Fruit fly (Drosophila melanogaster) whole organism, embryonic: Measurements from ENCODE around the gene ttm3.

Experiments used
- ATbp ChIP-seq: fragments of 200-800 bp; sonication (Bioruptor generic); optimal IDR thresholded peaks from 2 replicates; lab custom pipeline; 2017; ENCODE audit warnings: missing biosample characterization, mild to moderate bottlenecking, missing genetic modification characterization, missing genetic modification reagents
- C15 ChIP-seq: fragments of 200-800 bp; sonication (Bioruptor generic); IDR thresholded peaks from 3 replicates; pipeline ENCODE4 v1.3.6; 2022; ENCODE audit warnings: missing biosample characterization, missing genetic modification characterization
- CG10543 ChIP-seq: fragments of 200-800 bp; sonication (Bioruptor generic); optimal IDR thresholded peaks from 3 replicates; lab custom pipeline; 2017; ENCODE audit warnings: missing biosample characterization, mild to moderate bottlenecking, missing genetic modification characterization, moderate library complexity
- CG10654 ChIP-seq: fragments of 200-800 bp; sonication (Bioruptor generic); optimal IDR thresholded peaks from 2 replicates; lab custom pipeline; 2016; ENCODE audit warnings: missing biosample characterization, missing genetic modification characterization
- CG10979 ChIP-seq: fragments of 200-800 bp; sonication (Bioruptor generic); optimal IDR thresholded peaks from 2 replicates; lab custom pipeline; 2018; ENCODE audit warnings: missing biosample characterization, mild to moderate bottlenecking, missing genetic modification characterization, moderate library complexity
- CG11247 ChIP-seq: fragments of 200-800 bp; sonication (Bioruptor generic); IDR thresholded peaks from 2 replicates; pipeline ENCODE4 v1.3.6; 2022; ENCODE audit warnings: missing biosample characterization, missing genetic modification characterization
- CG12104 ChIP-seq: fragments of 200-800 bp; sonication (Bioruptor generic); optimal IDR thresholded peaks from 3 replicates; lab custom pipeline; 2016; ENCODE audit warnings: missing biosample characterization, missing genetic modification characterization
- CG12942 ChIP-seq: fragments of 200-800 bp; sonication (Bioruptor generic); optimal IDR thresholded peaks from 3 replicates; lab custom pipeline; 2016; ENCODE audit warnings: missing biosample characterization, missing genetic modification characterization
- CG14710 ChIP-seq: fragments of 200-800 bp; sonication (Bioruptor generic); optimal IDR thresholded peaks from 3 replicates; lab custom pipeline; 2019; ENCODE audit warnings: missing biosample characterization, mild to moderate bottlenecking, missing genetic modification characterization, moderate library complexity
- CG15696 ChIP-seq: fragments of 200-800 bp; sonication (Bioruptor generic); optimal IDR thresholded peaks from 2 replicates; lab custom pipeline; 2019; ENCODE audit warnings: missing biosample characterization, mild to moderate bottlenecking, missing genetic modification characterization, moderate library complexity
- CG17385 ChIP-seq: fragments of 200-800 bp; sonication (Bioruptor generic); optimal IDR thresholded peaks from 3 replicates; lab custom pipeline; 2018; ENCODE audit warnings: missing biosample characterization, mild to moderate bottlenecking, missing genetic modification characterization
- CG2712 ChIP-seq: fragments of 200-800 bp; optimal IDR thresholded peaks from 3 replicates; lab custom pipeline; 2019; ENCODE audit warnings: missing biosample characterization, mild to moderate bottlenecking, missing genetic modification characterization, moderate library complexity
- CG3407 ChIP-seq: fragments of 200-800 bp; sonication (Bioruptor generic); optimal IDR thresholded peaks from 2 replicates; lab custom pipeline; 2018; ENCODE audit warnings: missing biosample characterization, mild to moderate bottlenecking, missing genetic modification characterization
- CG4328 ChIP-seq: fragments of 200-800 bp; sonication (Bioruptor generic); optimal IDR thresholded peaks from 3 replicates; lab custom pipeline; 2017; ENCODE audit warnings: missing biosample characterization, missing genetic modification reagents, missing genetic modification characterization
- CG4854 ChIP-seq: fragments of 200-800 bp; sonication (Bioruptor generic); optimal IDR thresholded peaks from 2 replicates; lab custom pipeline; 2016; ENCODE audit warnings: missing biosample characterization, missing genetic modification characterization, inconsistent platforms
- CG5953 ChIP-seq: fragments of 200-800 bp; sonication (Bioruptor generic); IDR thresholded peaks from 2 replicates; pipeline ENCODE4 v1.3.6; 2022; ENCODE audit warnings: missing biosample characterization, missing genetic modification characterization
- CG6854 ChIP-seq: fragments of 200-800 bp; sonication (Bioruptor generic); optimal IDR thresholded peaks from 3 replicates; lab custom pipeline; 2017; ENCODE audit warnings: missing biosample characterization, mild to moderate bottlenecking, missing genetic modification characterization
- CG7987 ChIP-seq: fragments of 200-800 bp; sonication (Bioruptor generic); optimal IDR thresholded peaks from 2 replicates; lab custom pipeline; 2018; ENCODE audit warnings: missing biosample characterization, mild to moderate bottlenecking, missing genetic modification characterization, moderate library complexity
- CG8388 ChIP-seq: fragments of 200-800 bp; sonication (Bioruptor generic); optimal IDR thresholded peaks from 2 replicates; lab custom pipeline; 2019; ENCODE audit warnings: missing biosample characterization, mild to moderate bottlenecking, missing genetic modification characterization, moderate library complexity
- Dref ChIP-seq: fragments of 200-800 bp; sonication (Bioruptor generic); IDR thresholded peaks from 2 replicates; pipeline ENCODE4 v1.3.6; 2022; ENCODE audit warnings: missing biosample characterization, missing genetic modification characterization
- Elba2 ChIP-seq: fragments of 200-800 bp; sonication (Bioruptor generic); optimal IDR thresholded peaks from 3 replicates; lab custom pipeline; 2016; ENCODE audit warnings: missing biosample characterization, missing genetic modification characterization
- HLH4C ChIP-seq: fragments of 200-800 bp; sonication (Bioruptor generic); IDR thresholded peaks from 3 replicates; pipeline ENCODE4 v1.3.6; 2022; ENCODE audit warnings: missing biosample characterization, missing genetic modification characterization; ENCODE audit not compliant: partially characterized antibody
- Hr39 ChIP-seq: fragments of >200 bp; optimal IDR thresholded peaks from 2 replicates; lab custom pipeline; 2017
- Myb ChIP-seq: fragments of 200-800 bp; sonication (Bioruptor generic); optimal IDR thresholded peaks from 2 replicates; lab custom pipeline; 2016; ENCODE audit warnings: missing biosample characterization, missing genetic modification characterization
- NC2α ChIP-seq: fragments of 200-800 bp; sonication (Bioruptor generic); optimal IDR thresholded peaks from 2 replicates; lab custom pipeline; 2016; ENCODE audit warnings: missing biosample characterization, missing genetic modification characterization
- NFAT ChIP-seq: fragments of 200-800 bp; sonication (Bioruptor generic); IDR thresholded peaks from 2 replicates; pipeline ENCODE4 v1.3.6; 2022; ENCODE audit warnings: missing biosample characterization, missing genetic modification characterization
- Opbp ChIP-seq: fragments of 200-800 bp; sonication (Bioruptor generic); IDR thresholded peaks from 3 replicates; pipeline ENCODE4 v1.3.6; 2022; ENCODE audit warnings: missing biosample characterization, missing genetic modification characterization; ENCODE audit not compliant: partially characterized antibody
- Optix ChIP-seq: fragments of 200-800 bp; sonication (Bioruptor generic); IDR thresholded peaks from 3 replicates; pipeline ENCODE4 v1.3.6; 2022; ENCODE audit warnings: missing biosample characterization, missing genetic modification characterization
- Trl ChIP-seq, 3 experiments: fragments of >200 bp in 2 of 3; fragments of 200-800 bp in 1 of 3; sonication (Bioruptor generic) in 1 of 3; optimal IDR thresholded peaks; 2 replicates in 1 of 3; 3 replicates in 2 of 3; lab custom pipeline; 2016 to 2017; ENCODE audit warnings: missing biosample characterization in 1 of 3, missing genetic modification characterization in 1 of 3
- aop ChIP-seq: fragments of 200-800 bp; sonication (Bioruptor generic); IDR thresholded peaks from 2 replicates; pipeline ENCODE4 v1.3.6; 2022; ENCODE audit warnings: missing biosample characterization, missing genetic modification characterization
- bsh ChIP-seq, 2 experiments: fragments of 200-800 bp; sonication (Bioruptor generic); optimal IDR thresholded peaks; 2 replicates each; lab custom pipeline; 2017 to 2018; ENCODE audit warnings: mild to moderate bottlenecking in 2 of 2, missing biosample characterization in 2 of 2, missing genetic modification characterization in 2 of 2, moderate library complexity in 1 of 2
- btn ChIP-seq: fragments of 200-800 bp; sonication (Bioruptor generic); optimal IDR thresholded peaks from 2 replicates; lab custom pipeline; 2016; ENCODE audit warnings: missing biosample characterization, missing genetic modification characterization
- cad ChIP-seq: fragments of >200 bp; optimal IDR thresholded peaks from 2 replicates; lab custom pipeline; 2017; ENCODE audit warnings: missing biosample characterization, missing genetic modification characterization
- disco-r ChIP-seq: fragments of 200-800 bp; sonication (Bioruptor generic); optimal IDR thresholded peaks from 2 replicates; lab custom pipeline; 2016; ENCODE audit warnings: missing biosample characterization, missing genetic modification characterization
- dmrt99B ChIP-seq: fragments of 200-800 bp; sonication (Bioruptor generic); optimal IDR thresholded peaks from 2 replicates; lab custom pipeline; 2018; ENCODE audit warnings: missing biosample characterization, mild to moderate bottlenecking, missing genetic modification characterization, moderate library complexity
- emc ChIP-seq: fragments of 200-800 bp; sonication (Bioruptor generic); optimal IDR thresholded peaks from 2 replicates; lab custom pipeline; 2016; ENCODE audit warnings: missing biosample characterization, missing genetic modification characterization
- ftz-f1 ChIP-seq: fragments of 200-800 bp; sonication (Bioruptor generic); optimal IDR thresholded peaks from 2 replicates; lab custom pipeline; 2016; ENCODE audit warnings: missing biosample characterization, missing genetic modification characterization
- gt ChIP-seq: fragments of 200-800 bp; sonication (Bioruptor generic); IDR thresholded peaks from 2 replicates; pipeline ENCODE4 v1.3.6; 2022; ENCODE audit warnings: missing biosample characterization, missing genetic modification characterization
- lab ChIP-seq: fragments of 200-800 bp; sonication (Bioruptor generic); optimal IDR thresholded peaks from 3 replicates; lab custom pipeline; 2017; ENCODE audit warnings: missing biosample characterization, missing genetic modification characterization, mild to moderate bottlenecking, moderate library complexity, missing genetic modification reagents
- mam ChIP-seq: fragments of 200-800 bp; sonication (Bioruptor generic); optimal IDR thresholded peaks from 3 replicates; lab custom pipeline; 2016; ENCODE audit warnings: missing biosample characterization, missing genetic modification characterization
- mld ChIP-seq: fragments of 200-800 bp; sonication (Bioruptor generic); IDR thresholded peaks from 3 replicates; pipeline ENCODE4 v1.3.6; 2022; ENCODE audit warnings: missing biosample characterization, missing genetic modification characterization; ENCODE audit not compliant: partially characterized antibody
- odd ChIP-seq: fragments of 200-800 bp; sonication (Bioruptor generic); optimal IDR thresholded peaks from 2 replicates; lab custom pipeline; 2017; ENCODE audit warnings: missing biosample characterization, mild to moderate bottlenecking, missing genetic modification characterization
- pum ChIP-seq: fragments of 200-800 bp; sonication (Bioruptor generic); optimal IDR thresholded peaks from 2 replicates; lab custom pipeline; 2016; ENCODE audit warnings: missing biosample characterization, missing genetic modification characterization
- slbo ChIP-seq: fragments of 200-800 bp; sonication (Bioruptor generic); IDR thresholded peaks from 2 replicates; pipeline ENCODE4 v1.3.6; 2022; ENCODE audit warnings: missing biosample characterization, missing genetic modification characterization
- sna ChIP-seq: fragments of 200-800 bp; sonication (Bioruptor generic); IDR thresholded peaks from 2 replicates; pipeline ENCODE4 v1.3.6; 2022; ENCODE audit warnings: missing biosample characterization, missing genetic modification characterization; ENCODE audit not compliant: partially characterized antibody
- so ChIP-seq: fragments of 200-800 bp; sonication (Bioruptor generic); IDR thresholded peaks from 3 replicates; pipeline ENCODE4 v1.3.6; 2022; ENCODE audit warnings: missing biosample characterization, missing genetic modification characterization
- sr ChIP-seq: fragments of 200-800 bp; sonication (Bioruptor generic); IDR thresholded peaks from 3 replicates; pipeline ENCODE4 v1.3.6; 2022; ENCODE audit warnings: missing biosample characterization, missing genetic modification characterization
- tap ChIP-seq: fragments of 200-800 bp; optimal IDR thresholded peaks from 3 replicates; lab custom pipeline; 2019; ENCODE audit warnings: missing biosample characterization, mild to moderate bottlenecking, missing genetic modification characterization, moderate library complexity
- tna ChIP-seq: fragments of 200-800 bp; sonication (Bioruptor generic); IDR thresholded peaks from 2 replicates; pipeline ENCODE4 v1.3.6; 2022; ENCODE audit warnings: missing biosample characterization, missing genetic modification characterization; ENCODE audit not compliant: partially characterized antibody
- wor ChIP-seq: fragments of 200-800 bp; sonication (Bioruptor generic); IDR thresholded peaks from 2 replicates; pipeline ENCODE4 v1.3.6; 2022; ENCODE audit warnings: missing biosample characterization, missing genetic modification characterization
- zf30C ChIP-seq: fragments of 200-800 bp; sonication (Bioruptor generic); optimal IDR thresholded peaks from 3 replicates; lab custom pipeline; 2018; ENCODE audit warnings: missing biosample characterization, mild to moderate bottlenecking, missing genetic modification characterization

Gene ttm3

dm6 chr2L:22121651-22122165 lies 42.3 kb downstream of the ttm3 start (continued):
- TF ChIP-seq cad (no peak), slbo (no peak), mld (no peak), Trl (optimal IDR thresholded peaks at IDR 0.05; lab: Kevin White, UChicago) (no peak), Trl (GFP tag; optimal IDR thresholded peaks at IDR 0.05; lab: Kevin White, UChicago) (peak; percentile 17), odd (GFP tag; lab: Kevin White, UChicago) (no peak), CG6854 (GFP tag; lab: Kevin White, UChicago) (no peak), CG8388 (GFP tag; lab: Kevin White, UChicago) (no peak), disco-r (no peak), bsh (GFP tag; optimal IDR thresholded peaks at IDR 0.05; lab: Kevin White, UChicago) (no peak), CG11247 (no peak), so (GFP tag; lab: Robert Waterston, UW) (no peak), CG10654 (GFP tag; lab: Kevin White, UChicago) (no peak), CG5953 (no peak), ATbp (GFP tag; lab: Kevin White, UChicago) (no peak), sna (GFP tag; lab: Robert Waterston, UW) (peak; percentile 29; the same call in 1 of the 2 replicates), NC2α (no peak), CG4328 (GFP tag; lab: Kevin White, UChicago) (no peak), ftz-f1 (GFP tag; lab: Kevin White, UChicago) (peak; percentile 45), Opbp (GFP tag; lab: Robert Waterston, UW) (no peak), NFAT (GFP tag; lab: Robert Waterston, UW) (no peak), CG17385 (no peak), pum (peak; percentile 18), CG3407 (GFP tag; lab: Kevin White, UChicago) (no peak), CG4854 (GFP tag; lab: Kevin White, UChicago) (no peak), CG12104 (GFP tag; lab: Kevin White, UChicago) (no peak), emc (GFP tag; lab: Kevin White, UChicago) (no peak), CG12942 (no peak), CG2712 (peak; percentile 10), CG7987 (GFP tag; lab: Kevin White, UChicago) (no peak), gt (no peak), CG10979 (tag; lab: Kevin White, UChicago) (no peak), Hr39 (lab: Kevin White, UChicago) (no peak), dmrt99B (no peak), Optix (GFP tag; lab: Robert Waterston, UW) (no peak), CG10543 (GFP tag; lab: Kevin White, UChicago) (no peak), sr (GFP tag; lab: Robert Waterston, UW) (no peak), aop (GFP tag; lab: Robert Waterston, UW) (no peak), btn (GFP tag; lab: Kevin White, UChicago) (no peak), Elba2 (peak; percentile 31), mam (peak; percentile 9), tna (GFP tag; lab: Robert Waterston, UW) (no peak), CG15696 (tag; lab: Kevin White, UChicago) (no peak), tap (no peak), Dref (GFP tag; lab: Robert Waterston, UW) (no peak; the same call in 1 of the 2 replicates), Myb (GFP tag; lab: Kevin White, UChicago) (peak; percentile 24), lab (no peak), C15 (GFP tag; lab: Robert Waterston, UW) (0 out of 3 replicates have a peak, but pooled peaks have one; percentile 21), HLH4C (GFP tag; lab: Robert Waterston, UW) (no peak), wor (GFP tag; lab: Robert Waterston, UW) (no peak), CG14710 (tag; lab: Kevin White, UChicago) (peak; percentile 43), zf30C (no peak)
